Worm (Caenorhabditis elegans) whole organism, young adult: ENCODE measurements around the gene nspg-12.

Source experiments
- F39B2.1 ChIP-seq: fragments of 200-800 bp; sonication (Bioruptor generic); IDR thresholded peaks from 2 replicates; pipeline ENCODE4 v1.3.6; 2022; ENCODE audit warnings: missing genetic modification reagents, missing genetic modification characterization, missing compliant biosample characterization
- lin-35 ChIP-seq, 3 experiments: fragments of 150-350 bp in 2 of 3; sonication (generic microtip) in 1 of 3; optimal IDR thresholded peaks; 2 replicates each; lab custom pipeline; 2014 to 2018; ENCODE audit warnings: missing biosample characterization in 3 of 3, missing genetic modification characterization in 3 of 3, missing genetic modification reagents in 3 of 3
- unc-62 ChIP-seq: fragments of 150-350 bp; optimal IDR thresholded peaks from 2 replicates; lab custom pipeline; 2014; ENCODE audit warnings: missing biosample characterization, missing genetic modification reagents, missing genetic modification characterization

- TF ChIP-seq lin-35 (GFP tag; optimal IDR thresholded peaks at IDR 0.05; lab: Kevin White, UChicago) (no peak), unc-62 (no peak), F39B2.1 (GFP tag; lab: Robert Waterston, UW) (no peak)
Measured at ce11 chrX:5289106-5289505, 32.0 kb downstream of the nspg-12 start.
